Worm (Caenorhabditis elegans) whole organism, L2 larva: ENCODE data around the gene elo-1.

Source experiments
- R02D3.7 ChIP-seq: fragments of 150-350 bp; optimal IDR thresholded peaks from 2 replicates; lab custom pipeline; 2014; ENCODE audit warnings: missing biosample characterization, missing genetic modification characterization
- ama-1 ChIP-seq: fragments of 150-350 bp; optimal IDR thresholded peaks from 2 replicates; lab custom pipeline; 2018; ENCODE audit warnings: inconsistent platforms
- ceh-82 ChIP-seq: fragments of 150-350 bp; optimal IDR thresholded peaks from 2 replicates; lab custom pipeline; 2014; ENCODE audit warnings: missing biosample characterization, missing genetic modification characterization
- nhr-77 ChIP-seq: fragments of 150-350 bp; optimal IDR thresholded peaks from 2 replicates; lab custom pipeline; 2014; ENCODE audit warnings: missing biosample characterization, missing genetic modification characterization
- skn-1 ChIP-seq: sonication (generic microtip); optimal IDR thresholded peaks from 2 replicates; lab custom pipeline; 2017; ENCODE audit warnings: missing biosample characterization, missing genetic modification characterization
- sma-9 ChIP-seq, 2 experiments: fragments of 150-350 bp in 1 of 2; sonication (generic microtip) in 1 of 2; optimal IDR thresholded peaks; 2 replicates each; lab custom pipeline; 2014 to 2016; ENCODE audit warnings: missing genetic modification characterization in 2 of 2, mild to moderate bottlenecking in 1 of 2, missing biosample characterization in 1 of 2, missing compliant biosample characterization in 1 of 2, missing genetic modification reagents in 1 of 2, moderate library complexity in 1 of 2
- snpc-4 ChIP-seq: fragments of 150-350 bp; optimal IDR thresholded peaks from 2 replicates; lab custom pipeline; 2014; ENCODE audit warnings: missing biosample characterization, missing genetic modification characterization
- ztf-11 ChIP-seq: sonication (generic microtip); optimal IDR thresholded peaks from 2 replicates; lab custom pipeline; 2017; ENCODE audit warnings: missing biosample characterization, missing genetic modification characterization
- ztf-4 ChIP-seq: fragments of 150-350 bp; optimal IDR thresholded peaks from 2 replicates; lab custom pipeline; 2014; ENCODE audit warnings: missing biosample characterization, missing genetic modification characterization

DNA sequence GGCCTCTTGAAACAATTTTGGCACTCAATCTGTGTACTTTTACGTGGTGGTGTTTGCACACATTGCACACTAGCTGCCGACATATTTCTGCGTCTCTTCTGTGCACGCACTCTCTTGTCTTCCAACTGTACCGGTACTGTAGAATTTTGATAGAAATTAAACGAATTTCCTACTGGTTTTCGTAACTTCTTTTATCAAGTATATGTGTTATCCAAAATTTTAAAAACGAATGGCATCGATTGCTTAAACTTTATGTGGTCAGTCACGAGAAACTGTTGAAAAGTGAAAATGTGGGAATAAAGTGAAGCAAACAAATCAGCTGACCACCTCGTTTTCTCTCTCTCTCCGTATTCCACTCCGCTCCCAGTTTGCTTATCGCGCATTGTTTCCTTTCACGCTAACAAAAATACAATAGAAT, 12.8 kb upstream of the elo-1 start:
- no peak for TF ChIP-seq ztf-11
- TF ChIP-seq nhr-77 (tag; lab: Kevin White, UChicago): no peak
- TF ChIP-seq sma-9 (GFP tag; optimal IDR thresholded peaks at IDR 0.05; lab: Kevin White, UChicago): peak; percentile 15
- no peak for TF ChIP-seq sma-9 (tag; optimal IDR thresholded peaks at IDR 0.05; lab: Kevin White, UChicago)
- TF ChIP-seq ama-1 (lab: Kevin White, UChicago): peak; percentile 72
- TF ChIP-seq ztf-4 (tag; lab: Kevin White, UChicago): no peak
- TF ChIP-seq skn-1 (tag; lab: Kevin White, UChicago): no peak
- TF ChIP-seq snpc-4 (tag; lab: Kevin White, UChicago): peak; percentile 67
- no peak for TF ChIP-seq ceh-82
- no peak for TF ChIP-seq R02D3.7
